Worm (Caenorhabditis elegans) whole organism, L1 larva: ENCODE data around the gene sid-1.

Experiments used
- aha-1 ChIP-seq: fragments of 150-350 bp; optimal IDR thresholded peaks from 2 replicates; lab custom pipeline; 2014; ENCODE audit warnings: missing biosample characterization, missing genetic modification characterization
- ama-1 ChIP-seq: fragments of 150-350 bp; optimal IDR thresholded peaks from 2 replicates; lab custom pipeline; 2014
- ces-1 ChIP-seq: fragments of 150-350 bp; optimal IDR thresholded peaks from 2 replicates; lab custom pipeline; 2014; ENCODE audit warnings: missing biosample characterization, missing genetic modification reagents, missing genetic modification characterization
- elt-3 ChIP-seq, 6 experiments: fragments of 150-350 bp in 1 of 6; sonication (generic microtip); optimal IDR thresholded peaks; 2 replicates each; lab custom pipeline; 2017 to 2018; ENCODE audit warnings: missing biosample characterization in 6 of 6, missing genetic modification characterization in 6 of 6, inconsistent platforms in 1 of 6
- mab-9 ChIP-seq: fragments of 200-800 bp; sonication (Bioruptor generic); IDR thresholded peaks from 2 replicates; pipeline ENCODE4 v1.3.6; 2022; ENCODE audit warnings: missing genetic modification reagents, missing genetic modification characterization, missing compliant biosample characterization
- mef-2 ChIP-seq: fragments of 150-350 bp; optimal IDR thresholded peaks from 2 replicates; lab custom pipeline; 2014; ENCODE audit warnings: missing biosample characterization, missing genetic modification characterization
- nhr-237 ChIP-seq: fragments of 150-350 bp; optimal IDR thresholded peaks from 2 replicates; lab custom pipeline; 2014; ENCODE audit warnings: missing biosample characterization, missing genetic modification characterization
- nhr-47 ChIP-seq: sonication (generic microtip); optimal IDR thresholded peaks from 2 replicates; lab custom pipeline; 2016; ENCODE audit warnings: mild to moderate bottlenecking, missing genetic modification characterization, moderate library complexity, missing compliant biosample characterization
- nhr-77 ChIP-seq: fragments of 150-350 bp; optimal IDR thresholded peaks from 2 replicates; lab custom pipeline; 2014; ENCODE audit warnings: missing biosample characterization, missing genetic modification characterization
- skn-1 ChIP-seq: fragments of 150-350 bp; optimal IDR thresholded peaks from 2 replicates; lab custom pipeline; 2014; ENCODE audit warnings: missing biosample characterization, missing genetic modification characterization
- snpc-4 ChIP-seq: fragments of 150-350 bp; optimal IDR thresholded peaks from 2 replicates; lab custom pipeline; 2014; ENCODE audit warnings: missing biosample characterization, missing genetic modification characterization
- unc-86 ChIP-seq: sonication (generic microtip); optimal IDR thresholded peaks from 2 replicates; lab custom pipeline; 2016; ENCODE audit warnings: missing genetic modification characterization, missing compliant biosample characterization
- zip-4 ChIP-seq: fragments of 200-800 bp; sonication (Bioruptor generic); optimal IDR thresholded peaks from 2 replicates; lab custom pipeline; 2018; ENCODE audit warnings: mild to moderate bottlenecking, missing genetic modification characterization, moderate library complexity, missing compliant biosample characterization

DNA sequence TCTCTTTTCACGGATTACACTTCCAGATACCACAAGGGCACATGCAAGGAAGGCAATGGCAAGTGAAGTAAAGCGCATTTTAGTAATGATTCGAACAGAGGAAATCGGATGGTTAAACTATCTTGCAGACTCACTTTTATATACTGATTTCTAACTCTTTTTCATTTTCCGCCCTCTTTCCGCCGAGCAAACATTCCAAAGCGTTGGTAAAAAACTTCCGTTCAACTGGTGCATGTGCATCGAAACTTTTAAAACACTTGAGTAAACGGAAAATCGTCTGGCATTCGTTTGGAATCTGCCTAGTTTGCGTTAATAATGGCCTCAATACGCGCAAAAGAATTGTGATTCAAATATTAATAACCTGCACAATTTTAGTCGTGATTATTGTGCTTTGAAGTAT is 44.9 kb downstream of the sid-1 start, which contains the start of gene abu-7:
- TF ChIP-seq nhr-47 (tag; lab: Kevin White, UChicago): no peak
- no peak for TF ChIP-seq skn-1
- TF ChIP-seq mab-9: no peak
- TF ChIP-seq mef-2 (tag; lab: Kevin White, UChicago): no peak
- TF ChIP-seq ces-1 (GFP tag; lab: Kevin White, UChicago): no peak
- TF ChIP-seq aha-1: no peak
- no peak for TF ChIP-seq ama-1 (lab: Kevin White, UChicago)
- no peak for TF ChIP-seq elt-3 (tag; optimal IDR thresholded peaks at IDR 0.05; lab: Kevin White, UChicago)
- TF ChIP-seq zip-4 (GFP tag; lab: Kevin White, UChicago): no peak
- TF ChIP-seq snpc-4: no peak
- no peak for TF ChIP-seq unc-86
- TF ChIP-seq nhr-77: no peak
- TF ChIP-seq nhr-237 (tag; lab: Kevin White, UChicago): no peak
